Worm (Caenorhabditis elegans): ENCODE results near the gene acdh-11.

Gene acdh-11

DNA sequence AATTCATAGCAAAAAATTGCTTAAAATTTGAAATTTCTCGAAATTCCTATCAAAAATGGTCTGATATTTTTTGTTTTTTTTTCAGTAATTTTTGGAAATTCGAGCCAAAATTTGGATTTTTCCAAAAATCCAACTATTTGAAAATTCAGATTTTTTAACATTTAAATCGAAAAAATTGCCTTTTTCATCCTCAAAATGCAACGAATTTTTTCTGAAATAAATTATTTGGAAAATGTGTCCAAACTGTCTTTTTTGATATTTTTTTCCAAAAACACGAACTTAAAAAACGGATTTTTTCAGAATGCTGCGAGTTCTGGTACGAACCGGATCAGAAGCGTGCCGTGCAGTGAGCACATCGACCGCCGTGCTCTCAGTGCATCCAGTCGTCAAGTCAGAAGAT is 49.1 kb downstream of the acdh-11 start, which contains the start of gene mrpl-22:
mrpl-22 (plus strand) TSS at position 301 of the 400 bp plus-strand sequence.
- TF ChIP-seq mab-5 (tag; optimal IDR thresholded peaks at IDR 0.05) (no peak), hlh-1 (tag; optimal IDR thresholded peaks at IDR 0.05) (no peak), sem-2 (GFP tag; optimal IDR thresholded peaks at IDR 0.05) (no peak), unc-62 (GFP tag; optimal IDR thresholded peaks at IDR 0.05) (no peak), ceh-43 (GFP tag; optimal IDR thresholded peaks at IDR 0.05) (no peak), pha-4 (tag; optimal IDR thresholded peaks at IDR 0.05) (no peak), cnd-1 (tag; optimal IDR thresholded peaks at IDR 0.05) (no peak)
